Worm (Caenorhabditis elegans) whole organism, early embryonic: Measurements from ENCODE around the gene cyn-9.
A peak's percentile ranks its signal among the peaks of the same experiment; 100 is the strongest.

Experiments used
- B0310.2 ChIP-seq: sonication (generic microtip); optimal IDR thresholded peaks from 2 replicates; lab custom pipeline; 2016; ENCODE audit warnings: mild to moderate bottlenecking, missing genetic modification characterization, missing compliant biosample characterization
- F13C5.2 ChIP-seq: sonication (generic microtip); optimal IDR thresholded peaks from 2 replicates; lab custom pipeline; 2017; ENCODE audit warnings: mild to moderate bottlenecking, missing genetic modification characterization, inconsistent platforms, missing compliant biosample characterization
- aly-1 ChIP-seq: sonication (generic microtip); optimal IDR thresholded peaks from 2 replicates; lab custom pipeline; 2016; ENCODE audit warnings: missing genetic modification characterization, missing compliant biosample characterization
- ama-1 ChIP-seq: fragments of 150-350 bp; optimal IDR thresholded peaks from 2 replicates; lab custom pipeline; 2014
- ceh-13 ChIP-seq: fragments of 200-800 bp; sonication (Bioruptor generic); optimal IDR thresholded peaks from 2 replicates; lab custom pipeline; 2018; ENCODE audit warnings: mild to moderate bottlenecking, missing genetic modification characterization, missing compliant biosample characterization
- ceh-36 ChIP-seq: sonication (generic microtip); optimal IDR thresholded peaks from 2 replicates; lab custom pipeline; 2016; ENCODE audit warnings: missing genetic modification characterization, inconsistent platforms, missing compliant biosample characterization
- ets-7 ChIP-seq: sonication (generic microtip); optimal IDR thresholded peaks from 2 replicates; lab custom pipeline; 2016; ENCODE audit warnings: missing genotype, missing genetic modification characterization, missing compliant biosample characterization
- flt-1 ChIP-seq: fragments of 200-800 bp; sonication (Bioruptor generic); IDR thresholded peaks from 2 replicates; pipeline ENCODE4 v1.3.6; 2022; ENCODE audit warnings: missing genetic modification characterization, missing compliant biosample characterization
- hmbx-1 ChIP-seq: sonication (generic microtip); optimal IDR thresholded peaks from 2 replicates; lab custom pipeline; 2016; ENCODE audit warnings: mild to moderate bottlenecking, missing genetic modification characterization, missing compliant biosample characterization
- hmg-4 ChIP-seq: fragments of 200-800 bp; sonication (Bioruptor generic); optimal IDR thresholded peaks from 2 replicates; lab custom pipeline; 2018; ENCODE audit warnings: mild to moderate bottlenecking, missing genetic modification characterization, missing compliant biosample characterization
- hnd-1 ChIP-seq: sonication (generic microtip); optimal IDR thresholded peaks from 2 replicates; lab custom pipeline; 2016; ENCODE audit warnings: missing genetic modification characterization, missing compliant biosample characterization
- pes-1 ChIP-seq: fragments of 200-800 bp; sonication (Bioruptor generic); IDR thresholded peaks from 2 replicates; pipeline ENCODE4 v1.3.6; 2022; ENCODE audit warnings: missing genetic modification reagents, missing genetic modification characterization, missing compliant biosample characterization
- scrt-1 ChIP-seq: fragments of 200-800 bp; sonication (Bioruptor generic); IDR thresholded peaks from 2 replicates; pipeline ENCODE4 v1.3.6; 2022; ENCODE audit warnings: missing genetic modification characterization, missing compliant biosample characterization
- sea-1 ChIP-seq: fragments of 200-800 bp; sonication (Bioruptor generic); conservative IDR thresholded peaks from 2 replicates; pipeline ENCODE4 v1.3.6; 2022; ENCODE audit warnings: missing genetic modification characterization, missing compliant biosample characterization
- tbx-11 ChIP-seq: fragments of 200-800 bp; sonication (Bioruptor generic); IDR thresholded peaks from 2 replicates; pipeline ENCODE4 v1.3.6; 2022; ENCODE audit warnings: missing genetic modification characterization, missing compliant biosample characterization
- tbx-37 ChIP-seq: fragments of 200-800 bp; sonication (Bioruptor generic); conservative IDR thresholded peaks from 2 replicates; pipeline ENCODE4 v1.3.6; 2022; ENCODE audit warnings: missing genetic modification reagents, missing genetic modification characterization, missing compliant biosample characterization
- tra-4 ChIP-seq: sonication (generic microtip); optimal IDR thresholded peaks from 2 replicates; lab custom pipeline; 2017; ENCODE audit warnings: missing genetic modification characterization, missing compliant biosample characterization

Gene cyn-9

ce11 chrIII:3716073-3716659 lies 16.7 kb upstream of the cyn-9 start:
- TF ChIP-seq ets-7 (tag; lab: Kevin White, UChicago): no peak
- TF ChIP-seq ama-1 (lab: Kevin White, UChicago): no peak
- TF ChIP-seq tra-4 (tag; lab: Kevin White, UChicago): no peak
- TF ChIP-seq tbx-11 (GFP tag; lab: Robert Waterston, UW): no peak
- TF ChIP-seq flt-1 (GFP tag; lab: Robert Waterston, UW): no peak
- no peak for TF ChIP-seq aly-1
- no peak for TF ChIP-seq hmg-4
- TF ChIP-seq scrt-1 (GFP tag; lab: Robert Waterston, UW): no peak
- no peak for TF ChIP-seq tbx-37
- no peak for TF ChIP-seq pes-1 (GFP tag; lab: Robert Waterston, UW)
- TF ChIP-seq ceh-13: no peak
- TF ChIP-seq hmbx-1 (tag; lab: Kevin White, UChicago): no peak
- no peak for TF ChIP-seq F13C5.2 (tag; lab: Kevin White, UChicago)
- no peak for TF ChIP-seq hnd-1

DNA sequence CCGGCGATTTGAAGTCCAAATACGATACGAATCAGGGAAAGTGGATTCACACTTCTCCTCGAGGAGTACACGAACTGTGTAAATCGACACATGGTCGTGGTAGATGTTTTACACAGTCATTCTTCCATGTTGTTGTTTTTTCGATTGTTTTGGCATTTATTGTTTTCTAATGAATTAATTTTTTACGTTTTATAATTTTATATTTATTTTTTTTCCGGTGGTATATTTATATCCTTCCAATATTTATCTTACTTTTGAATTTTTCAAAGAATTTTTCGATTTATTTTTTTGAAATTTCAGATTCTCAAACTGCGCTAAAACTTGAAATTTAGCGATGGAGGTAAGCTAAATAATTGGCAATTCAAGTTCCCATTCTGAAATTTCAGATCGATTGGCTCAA lies 13.7 kb upstream of the cyn-9 start, which contains the start of gene nrde-1:
Gene nrde-1, plus strand, starts transcription at position 301 of the 400 bp plus-strand sequence.
- no peak for TF ChIP-seq sea-1
- no peak for TF ChIP-seq ceh-13
- no peak for TF ChIP-seq B0310.2 (tag; lab: Kevin White, UChicago)
- no peak for TF ChIP-seq ets-7 (tag; lab: Kevin White, UChicago)
- TF ChIP-seq ceh-36: no peak
- TF ChIP-seq tbx-37: no peak
- no peak for TF ChIP-seq pes-1 (GFP tag; lab: Robert Waterston, UW)
- no peak for TF ChIP-seq ama-1 (lab: Kevin White, UChicago)
- TF ChIP-seq hnd-1: no peak
- TF ChIP-seq F13C5.2 (tag; lab: Kevin White, UChicago): no peak
- no peak for TF ChIP-seq tra-4 (tag; lab: Kevin White, UChicago)
- no peak for TF ChIP-seq aly-1
- no peak for TF ChIP-seq hmbx-1 (tag; lab: Kevin White, UChicago)
- TF ChIP-seq scrt-1 (GFP tag; lab: Robert Waterston, UW): no peak

DNA sequence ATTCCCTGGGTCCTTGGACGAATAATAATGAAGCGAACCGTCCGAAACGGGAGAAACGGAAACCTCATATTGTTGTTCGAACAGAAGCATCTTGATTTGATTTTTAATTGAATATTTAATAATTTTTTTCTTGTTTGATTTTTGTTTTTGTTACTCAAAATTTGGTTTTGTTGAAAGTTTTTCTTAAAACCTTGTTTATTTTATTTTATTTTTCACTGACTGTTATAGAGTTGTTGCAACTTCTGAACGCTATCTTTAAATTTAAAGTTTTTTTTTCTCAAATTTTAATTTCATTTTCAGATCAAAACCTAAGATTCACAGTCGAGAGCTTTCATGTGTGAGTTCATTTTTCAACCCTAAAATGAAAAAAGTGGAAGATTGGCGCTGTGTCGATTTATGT lies 9.6 kb upstream of the cyn-9 start, which contains the start of gene alkb-8:
Gene alkb-8, plus strand, starts transcription at position 301 of the 400 bp plus-strand sequence.
- TF ChIP-seq hmg-4: no peak
- no peak for TF ChIP-seq aly-1
- no peak for TF ChIP-seq scrt-1 (GFP tag; lab: Robert Waterston, UW)
- TF ChIP-seq ceh-36: no peak
- TF ChIP-seq ets-7 (tag; lab: Kevin White, UChicago): no peak
- no peak for TF ChIP-seq hmbx-1 (tag; lab: Kevin White, UChicago)
- no peak for TF ChIP-seq sea-1
- no peak for TF ChIP-seq tbx-37
- TF ChIP-seq tbx-11 (GFP tag; lab: Robert Waterston, UW): no peak
- TF ChIP-seq B0310.2 (tag; lab: Kevin White, UChicago): no peak
- TF ChIP-seq tra-4 (tag; lab: Kevin White, UChicago): no peak
- no peak for TF ChIP-seq hnd-1

ce11 chrIII:3706586-3706985 lies 7.1 kb upstream of the cyn-9 start, which contains the start of gene dph-1:
dph-1 (plus strand) TSS chrIII:3706886.
- no peak for TF ChIP-seq ceh-36
- TF ChIP-seq hmg-4: no peak

ce11 chrIII:3704967-3705366 lies 5.5 kb upstream of the cyn-9 start, which contains the start of gene wdr-5.1:
wdr-5.1 (plus strand) TSS chrIII:3705285.
- TF ChIP-seq hmbx-1 (tag; lab: Kevin White, UChicago) (no peak), hnd-1 (no peak), sea-1 (no peak)

- TF ChIP-seq ceh-13 (no peak), hmbx-1 (tag; lab: Kevin White, UChicago) (no peak), ets-7 (tag; lab: Kevin White, UChicago) (no peak), sea-1 (no peak), hmg-4 (no peak), aly-1 (no peak), F13C5.2 (tag; lab: Kevin White, UChicago) (no peak), tbx-11 (GFP tag; lab: Robert Waterston, UW) (no peak)
These were observed 4.0 kb upstream of the cyn-9 start, which contains the start of gene C14B1.3 for ce11 chrIII:3703397-3703796. C14B1.3 (plus strand) TSS chrIII:3703564.

DNA sequence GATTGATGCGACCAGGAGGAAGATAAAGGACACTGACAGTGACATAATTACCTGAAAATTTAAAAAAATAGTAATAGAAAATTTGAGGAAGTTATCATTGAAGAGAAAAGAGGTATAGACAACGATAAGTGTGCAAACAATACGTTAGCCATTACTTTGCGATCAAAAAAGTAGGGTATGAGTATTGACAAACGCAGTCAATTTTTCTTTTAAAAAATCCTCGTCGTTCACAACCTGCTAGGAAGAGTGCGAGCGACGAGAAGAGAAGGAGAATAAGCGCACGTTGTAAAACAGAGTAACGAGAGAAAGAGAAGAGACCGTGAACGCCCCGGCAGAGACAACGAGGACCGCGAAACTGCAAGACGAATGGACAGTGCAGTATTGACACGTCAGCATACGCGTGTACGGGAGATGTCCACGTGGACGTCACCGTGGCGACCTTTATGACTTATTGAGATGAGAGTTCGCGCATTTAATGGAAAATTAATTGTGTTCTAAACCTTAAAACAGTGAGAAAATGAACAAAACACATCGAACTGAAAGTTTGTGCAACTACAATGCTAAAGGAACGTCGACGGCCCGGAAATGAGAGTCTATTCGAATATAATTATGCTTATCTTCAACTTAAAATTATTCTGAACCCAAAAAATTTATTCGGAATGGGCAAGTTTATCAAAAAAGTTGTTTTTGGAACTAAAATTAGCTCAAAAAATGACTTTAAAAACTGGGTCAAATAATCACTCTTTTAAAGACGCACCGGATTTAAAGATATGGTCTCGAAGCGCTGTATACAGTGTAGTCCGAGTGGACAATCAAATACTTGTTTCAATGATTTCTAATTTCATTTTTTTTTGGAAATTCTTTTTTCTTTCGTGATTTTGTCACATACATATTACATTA lies 2.2 kb upstream of the cyn-9 start, which contains the start of the genes pdi-1 and C14B1.2:
Gene pdi-1, minus strand, starts transcription at position 51 of the 900 bp plus-strand sequence.
Gene C14B1.2, plus strand, starts transcription at position 850 of the 900 bp plus-strand sequence.
- TF ChIP-seq hmg-4 (peak; percentile 52), ceh-36 (no peak), hnd-1 (no peak), scrt-1 (GFP tag; lab: Robert Waterston, UW) (no peak)

- TF ChIP-seq ceh-36 (no peak), ets-7 (tag; lab: Kevin White, UChicago) (no peak), hmbx-1 (tag; lab: Kevin White, UChicago) (no peak), ceh-13 (no peak)
These were observed 1.1 kb downstream of the cyn-9 start for ce11 chrIII:3698366-3698765.
